Worm (Caenorhabditis elegans): ENCODE measurements around the gene snx-14.
A peak's percentile ranks its signal among the peaks of the same experiment; 100 is the strongest.

Gene snx-14

ce11 chrII:13521977-13522404, 9.0 kb downstream of the snx-14 start (continued):
- TF ChIP-seq fkh-3 (tag; optimal IDR thresholded peaks at IDR 0.05) (no peak), sptf-2 (GFP tag; optimal IDR thresholded peaks at IDR 0.05) (no peak), somi-1 (GFP tag; optimal IDR thresholded peaks at IDR 0.05) (no peak), nhr-27 (tag; optimal IDR thresholded peaks at IDR 0.05) (no peak), ztf-22 (GFP tag; optimal IDR thresholded peaks at IDR 0.05) (no peak), madf-3 (GFP tag; IDR thresholded peaks at IDR 0.05) (0 out of 2 replicates have a peak, but pooled peaks have one; percentile 66), lsy-27 (tag; optimal IDR thresholded peaks at IDR 0.05; ENCODE audit: borderline replicate concordance, insufficient read depth) (no peak), sea-2 (GFP tag; IDR thresholded peaks at IDR 0.05) (no peak), nhr-80 (tag; optimal IDR thresholded peaks at IDR 0.05) (no peak), F52B5.7 (tag; optimal IDR thresholded peaks at IDR 0.05) (no peak), ceh-79 (tag; optimal IDR thresholded peaks at IDR 0.05) (no peak), cebp-2 (GFP tag; IDR thresholded peaks at IDR 0.05) (0 out of 2 replicates have a peak, but pooled peaks have one; percentile 8), let-607 (tag; optimal IDR thresholded peaks at IDR 0.05) (no peak), egrh-3 (GFP tag; IDR thresholded peaks at IDR 0.05) (no peak; the same call in none of the 2 replicates), ccch-3 (GFP tag; optimal IDR thresholded peaks at IDR 0.05) (no peak), ekl-4 (GFP tag; IDR thresholded peaks at IDR 0.05) (peak; percentile 87), Y53F4B.3 (GFP tag; IDR thresholded peaks at IDR 0.05) (0 out of 2 replicates have a peak, but pooled peaks have one; percentile 15), hmg-20 (GFP tag; IDR thresholded peaks at IDR 0.05) (0 out of 2 replicates have a peak, but pooled peaks have one; percentile 41), him-1 (tag; optimal IDR thresholded peaks at IDR 0.05) (peak; percentile 99), Y56A3A.18 (GFP tag; IDR thresholded peaks at IDR 0.05) (no peak), nfya-1 (tag; optimal IDR thresholded peaks at IDR 0.05; ENCODE audit: borderline replicate concordance, insufficient read depth) (no peak), gei-17 (GFP tag; optimal IDR thresholded peaks at IDR 0.05) (no peak), nhr-179 (tag; optimal IDR thresholded peaks at IDR 0.05) (no peak), zfh-2 (GFP tag; conservative IDR thresholded peaks at IDR 0.05) (0 out of 2 replicates have a peak, but pooled peaks have one; percentile 12), atf-7 (tag; optimal IDR thresholded peaks at IDR 0.05) (no peak), zim-3 (tag; optimal IDR thresholded peaks at IDR 0.05) (no peak), hsf-1 (GFP tag; IDR thresholded peaks at IDR 0.05) (peak; percentile 68), rec-8 (tag; optimal IDR thresholded peaks at IDR 0.05) (peak in 1 of 2 experiments; percentile 51), K11D2.4 (GFP tag; IDR thresholded peaks at IDR 0.05) (no peak)

ce11 chrII:13521179-13521616, 9.8 kb downstream of the snx-14 start:
- TF ChIP-seq lin-26 (GFP tag; IDR thresholded peaks at IDR 0.05): peak; percentile 94
- peak; percentile 47 for TF ChIP-seq attf-5 (GFP tag; optimal IDR thresholded peaks at IDR 0.05)
- peak; percentile 29; the same call in 1 of the 2 replicates for TF ChIP-seq ztf-28 (GFP tag; IDR thresholded peaks at IDR 0.05)
- peak; percentile 61 for TF ChIP-seq ceh-91 (GFP tag; IDR thresholded peaks at IDR 0.05)
- no peak for TF ChIP-seq let-526 (GFP tag; IDR thresholded peaks at IDR 0.05)
- TF ChIP-seq cebp-1 (GFP tag; IDR thresholded peaks at IDR 0.05): no peak
- peak; percentile 58 for TF ChIP-seq cebp-1 (tag; optimal IDR thresholded peaks at IDR 0.05)
- no peak for TF ChIP-seq nfya-1 (tag; optimal IDR thresholded peaks at IDR 0.05; ENCODE audit: borderline replicate concordance, insufficient read depth)
- peak; percentile 28 for TF ChIP-seq ets-4 (GFP tag; optimal IDR thresholded peaks at IDR 0.05)
- TF ChIP-seq bed-2 (GFP tag; IDR thresholded peaks at IDR 0.05): no peak
- no peak for TF ChIP-seq madf-10 (tag; optimal IDR thresholded peaks at IDR 0.05)
- no peak for TF ChIP-seq ccch-3 (GFP tag; optimal IDR thresholded peaks at IDR 0.05)
- TF ChIP-seq F33H1.4 (GFP tag; IDR thresholded peaks at IDR 0.05): peak; percentile 61
- no peak for TF ChIP-seq F22D6.2 (tag; optimal IDR thresholded peaks at IDR 0.05)
- peak; percentile 7 for TF ChIP-seq ceh-27 (GFP tag; optimal IDR thresholded peaks at IDR 0.05)
- TF ChIP-seq lag-1 (GFP tag; IDR thresholded peaks at IDR 0.05): no peak
- no peak for TF ChIP-seq sdz-38 (tag; optimal IDR thresholded peaks at IDR 0.05)
- peak; percentile 73 for TF ChIP-seq xnd-1 (tag; optimal IDR thresholded peaks at IDR 0.05)
- peak; percentile 51; the same call in 1 of the 2 replicates for TF ChIP-seq lir-1 (GFP tag; conservative IDR thresholded peaks at IDR 0.05)
- TF ChIP-seq B0261.1 (tag; optimal IDR thresholded peaks at IDR 0.05): no peak
- no peak; the same call in 1 of the 2 replicates for TF ChIP-seq egrh-3 (GFP tag; IDR thresholded peaks at IDR 0.05)
- TF ChIP-seq ztf-25 (GFP tag; IDR thresholded peaks at IDR 0.05): 0 out of 2 replicates have a peak, but pooled peaks have one; percentile 17
